Fruit fly (Drosophila melanogaster): ENCODE measurements around the gene Eip63E.
A peak's percentile ranks its signal among the peaks of the same experiment; 100 is the strongest.

dm6 chr3L:3555094-3555493 lies 39.5 kb downstream of the Eip63E start:
- TF ChIP-seq spab (GFP tag; optimal IDR thresholded peaks at IDR 0.05) (peak; percentile 24), CG6854 (GFP tag; optimal IDR thresholded peaks at IDR 0.05) (no peak)

All from whole organism, prepupa.